Fruit fly (Drosophila melanogaster): ENCODE data around the gene Afti.

The Afti gene

DNA sequence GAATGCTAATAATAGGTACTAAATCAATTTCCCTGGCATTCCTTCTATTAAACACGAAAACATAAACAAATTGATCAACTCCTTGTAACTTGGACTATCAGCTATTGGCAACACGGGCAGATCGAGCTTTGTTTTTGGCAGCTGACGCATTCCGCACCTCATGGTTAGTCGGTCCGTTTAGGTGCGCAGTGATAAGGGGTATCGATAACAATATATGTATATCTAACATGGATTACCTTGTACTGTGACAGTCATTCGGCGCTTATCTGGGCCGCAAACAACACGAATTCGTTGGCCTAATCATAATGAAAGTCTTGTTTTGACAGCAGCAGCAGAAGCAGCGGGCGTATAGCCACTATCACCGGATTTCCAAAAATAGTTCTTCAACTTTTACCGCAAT lies 38.5 kb downstream of the Afti start:
- no peak for TF ChIP-seq CTCF (optimal IDR thresholded peaks at IDR 0.05)
- TF ChIP-seq CG8478 (optimal IDR thresholded peaks at IDR 0.05) = no peak

DNA sequence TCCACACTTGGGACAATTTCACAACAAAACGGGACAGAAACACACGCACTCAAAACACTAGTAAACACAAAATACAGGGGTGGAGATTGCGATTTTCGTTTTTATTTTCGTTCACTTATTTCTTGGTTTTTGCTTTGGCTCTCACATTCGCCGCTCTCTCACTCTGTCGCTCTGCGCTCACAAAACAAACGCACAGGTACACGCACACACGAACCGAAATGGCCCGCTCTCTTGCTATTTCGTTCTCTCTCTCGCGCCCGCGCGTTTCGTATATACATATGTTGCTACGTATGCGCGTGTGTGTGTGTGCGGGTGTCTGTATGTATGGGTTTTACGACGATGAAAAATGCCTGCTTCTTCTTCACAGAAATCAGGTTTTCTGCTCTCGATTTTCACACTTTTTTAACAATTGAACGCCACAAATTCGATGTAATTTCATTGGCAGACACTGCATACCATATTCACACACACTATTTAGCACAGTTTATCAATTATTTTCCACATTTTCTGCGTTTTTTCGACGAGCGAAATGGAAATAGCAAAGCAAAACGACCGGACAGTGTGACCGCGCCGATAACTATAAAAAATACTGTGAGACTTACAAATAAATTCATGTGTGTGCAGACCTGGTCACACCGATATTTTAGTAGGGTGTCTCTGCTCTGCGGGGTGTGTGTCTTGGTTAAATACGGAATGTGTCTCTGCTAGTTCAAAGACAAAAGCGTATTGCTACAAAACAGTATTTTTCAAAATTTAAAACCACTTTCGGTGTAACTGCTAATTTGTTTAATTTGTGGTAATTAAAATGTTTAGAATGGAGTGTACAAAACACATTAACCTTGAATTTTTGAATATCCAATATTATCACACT lies 39.9 kb downstream of the Afti start, which contains the start of gene trx:
TSS of gene trx (minus strand) at position 584 of the 871 bp plus-strand sequence.
- TF ChIP-seq CTCF (optimal IDR thresholded peaks at IDR 0.05) (peak; percentile 61 to 63), CG8478 (optimal IDR thresholded peaks at IDR 0.05) (no peak)

DNA sequence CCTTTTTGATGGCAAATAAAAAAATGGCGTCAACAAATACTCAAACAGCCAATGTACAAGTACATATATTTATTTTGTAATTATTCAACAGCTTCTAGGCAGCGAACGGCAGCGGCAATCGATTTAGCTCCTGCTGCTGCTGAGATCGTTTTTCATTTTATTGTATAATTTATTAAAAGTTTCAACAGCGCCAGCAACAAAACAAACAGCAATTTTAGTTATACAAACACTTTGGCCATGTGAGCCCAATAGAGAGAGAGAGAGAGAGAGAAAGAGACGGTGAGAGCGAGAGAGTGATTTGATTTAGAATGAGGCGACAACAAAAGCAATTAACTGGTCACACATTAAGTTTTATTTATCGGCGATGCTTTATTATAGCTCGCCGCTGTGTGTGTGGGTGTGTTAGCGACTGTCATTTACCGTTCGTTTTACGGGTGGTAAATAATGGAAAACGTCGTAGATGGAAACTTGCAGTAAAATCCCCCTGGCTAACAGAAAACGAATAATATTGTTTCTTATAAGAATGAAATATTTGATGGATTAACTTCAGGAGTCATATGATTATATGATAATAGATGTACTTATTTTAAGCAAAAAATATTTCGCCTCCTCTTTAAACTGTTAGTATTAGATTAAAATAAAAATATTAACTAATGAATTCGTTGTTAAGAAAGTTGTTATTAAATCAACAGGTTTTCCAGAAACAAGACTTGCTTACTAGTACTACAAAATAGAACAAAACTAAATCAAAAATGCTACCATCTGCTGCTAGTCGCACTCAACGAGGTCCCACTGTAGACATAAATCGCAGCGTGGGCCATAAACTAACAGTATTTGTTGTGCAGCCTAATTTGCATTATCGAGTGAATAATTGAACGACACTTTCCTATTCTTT lies 41.2 kb downstream of the Afti start:
- no peak for TF ChIP-seq CG8478 (optimal IDR thresholded peaks at IDR 0.05)
- TF ChIP-seq CTCF (optimal IDR thresholded peaks at IDR 0.05) = no peak

dm6 chr3R:14284422-14284760 lies 42.1 kb downstream of the Afti start:
- no peak for TF ChIP-seq CTCF (optimal IDR thresholded peaks at IDR 0.05)
- no peak for TF ChIP-seq CG8478 (optimal IDR thresholded peaks at IDR 0.05)

- TF ChIP-seq CTCF (optimal IDR thresholded peaks at IDR 0.05) (no peak), CG8478 (optimal IDR thresholded peaks at IDR 0.05) (no peak)
Observed at dm6 chr3R:14283754-14284421, 42.6 kb downstream of the Afti start.

- TF ChIP-seq CTCF (optimal IDR thresholded peaks at IDR 0.05) (no peak), CG8478 (optimal IDR thresholded peaks at IDR 0.05) (no peak)
Observed at dm6 chr3R:14283042-14283626, 43.4 kb downstream of the Afti start.

- no peak for TF ChIP-seq CTCF (optimal IDR thresholded peaks at IDR 0.05)
Observed at dm6 chr3R:14282215-14283041, 44.1 kb downstream of the Afti start.

dm6 chr3R:14280324-14280723 lies 46.2 kb downstream of the Afti start:
- TF ChIP-seq CTCF (optimal IDR thresholded peaks at IDR 0.05) = no peak
- no peak for TF ChIP-seq CG8478 (optimal IDR thresholded peaks at IDR 0.05)

DNA sequence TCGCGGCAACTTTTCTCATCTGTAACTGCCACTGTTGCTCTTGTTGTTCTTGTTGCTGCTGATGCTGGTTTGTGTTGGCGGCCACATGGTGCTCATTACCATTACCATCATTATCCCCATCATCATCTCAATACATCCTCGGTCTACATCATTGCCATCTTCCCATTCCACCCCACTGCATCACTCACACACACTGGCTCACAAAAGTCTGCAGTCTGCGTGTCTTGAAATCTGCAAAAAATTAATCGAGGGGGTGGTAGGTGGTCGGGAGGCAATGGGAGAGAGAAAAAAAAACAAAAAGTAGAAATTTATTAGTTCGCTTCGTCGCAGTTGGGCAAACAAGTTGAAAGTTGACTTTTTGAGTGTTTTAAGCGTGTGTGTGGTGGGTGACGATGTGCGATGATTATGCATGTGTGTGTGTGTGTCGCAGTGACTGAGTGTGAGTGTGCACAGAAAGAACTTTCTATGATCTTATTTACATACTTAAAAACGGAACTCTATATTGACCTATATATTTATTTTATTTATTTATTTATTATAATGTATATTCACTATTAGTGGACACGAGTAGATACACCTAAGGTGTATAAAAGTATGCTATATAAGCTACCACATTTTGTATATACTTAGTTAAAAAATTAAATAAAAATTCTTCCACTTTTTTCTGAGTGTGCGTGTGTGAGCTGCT lies 47.0 kb downstream of the Afti start:
- TF ChIP-seq CG8478 (optimal IDR thresholded peaks at IDR 0.05) = no peak
- TF ChIP-seq CTCF (optimal IDR thresholded peaks at IDR 0.05) = no peak

- TF ChIP-seq CG8478 (optimal IDR thresholded peaks at IDR 0.05) (no peak), CTCF (optimal IDR thresholded peaks at IDR 0.05) (no peak)
Observed at dm6 chr3R:14278523-14279303, 47.8 kb downstream of the Afti start.

- TF ChIP-seq CG8478 (optimal IDR thresholded peaks at IDR 0.05) (no peak), CTCF (optimal IDR thresholded peaks at IDR 0.05) (no peak)
Observed at dm6 chr3R:14277894-14278522, 48.5 kb downstream of the Afti start.

- no peak for TF ChIP-seq CTCF (optimal IDR thresholded peaks at IDR 0.05)
- TF ChIP-seq CG8478 (optimal IDR thresholded peaks at IDR 0.05) = no peak
Observed at dm6 chr3R:14275519-14276172, 50.8 kb downstream of the Afti start.

All from S2 (cell line).